Worm (Caenorhabditis elegans): ENCODE results near the gene C07G1.7.

The C07G1.7 gene

ce11 chrIV:8211747-8212146 is at the start of gene C07G1.7:
Gene C07G1.7 (minus strand): TSS chrIV:8211847.
- TF ChIP-seq bed-3 (GFP tag; optimal IDR thresholded peaks at IDR 0.05), result no peak
- TF ChIP-seq ham-2 (GFP tag; optimal IDR thresholded peaks at IDR 0.05), result no peak
- peak; percentile 66 for TF ChIP-seq zip-8 (tag; optimal IDR thresholded peaks at IDR 0.05)
- TF ChIP-seq nhr-28 (tag; optimal IDR thresholded peaks at IDR 0.05), result no peak

ce11 chrIV:8260848-8261638 is 49.4 kb upstream of the C07G1.7 start, which contains the start of gene vit-6:
Gene vit-6 (plus strand): TSS chrIV:8261157.
- no peak for TF ChIP-seq ham-2 (GFP tag; optimal IDR thresholded peaks at IDR 0.05)
- no peak for TF ChIP-seq lin-32 (GFP tag; optimal IDR thresholded peaks at IDR 0.05)
- TF ChIP-seq tbx-8 (GFP tag; optimal IDR thresholded peaks at IDR 0.05), result no peak
- TF ChIP-seq mls-2 (tag; optimal IDR thresholded peaks at IDR 0.05), result no peak
- no peak for TF ChIP-seq unc-39 (tag; optimal IDR thresholded peaks at IDR 0.05)
- no peak for TF ChIP-seq cnd-1 (tag; optimal IDR thresholded peaks at IDR 0.05)
- no peak for TF ChIP-seq lin-13 (tag; optimal IDR thresholded peaks at IDR 0.05)
- no peak for TF ChIP-seq drap-1 (GFP tag; optimal IDR thresholded peaks at IDR 0.05)
- no peak for TF ChIP-seq elt-3 (tag; optimal IDR thresholded peaks at IDR 0.05)
- TF ChIP-seq lsy-2 (tag; optimal IDR thresholded peaks at IDR 0.05), result no peak
- TF ChIP-seq ceh-39 (tag; optimal IDR thresholded peaks at IDR 0.05), result no peak
- no peak for TF ChIP-seq nhr-2 (tag; optimal IDR thresholded peaks at IDR 0.05)
- TF ChIP-seq blmp-1 (tag; optimal IDR thresholded peaks at IDR 0.05), result no peak
- no peak for TF ChIP-seq ztf-11 (tag; optimal IDR thresholded peaks at IDR 0.05)
- no peak for TF ChIP-seq mab-5 (tag; optimal IDR thresholded peaks at IDR 0.05)
- TF ChIP-seq ceh-83 (GFP tag; optimal IDR thresholded peaks at IDR 0.05), result no peak
- no peak for TF ChIP-seq M03D4.4 (tag; optimal IDR thresholded peaks at IDR 0.05)

- TF ChIP-seq cnd-1 (tag; optimal IDR thresholded peaks at IDR 0.05) (no peak), nhr-2 (tag; optimal IDR thresholded peaks at IDR 0.05) (no peak), sem-2 (GFP tag; optimal IDR thresholded peaks at IDR 0.05) (no peak), unc-62 (GFP tag; optimal IDR thresholded peaks at IDR 0.05) (no peak), lin-13 (tag; optimal IDR thresholded peaks at IDR 0.05) (no peak), zip-8 (tag; optimal IDR thresholded peaks at IDR 0.05) (no peak), elt-3 (tag; optimal IDR thresholded peaks at IDR 0.05) (no peak), blmp-1 (tag; optimal IDR thresholded peaks at IDR 0.05) (no peak), mep-1 (tag; optimal IDR thresholded peaks at IDR 0.05) (no peak), hlh-1 (tag; optimal IDR thresholded peaks at IDR 0.05) (no peak), bed-3 (GFP tag; optimal IDR thresholded peaks at IDR 0.05) (no peak), ham-2 (GFP tag; optimal IDR thresholded peaks at IDR 0.05) (no peak), M03D4.4 (tag; optimal IDR thresholded peaks at IDR 0.05) (no peak), mls-2 (tag; optimal IDR thresholded peaks at IDR 0.05) (no peak)
These were observed 48.3 kb upstream of the C07G1.7 start, which contains the start of gene K07H8.7 for ce11 chrIV:8259904-8260303. Gene K07H8.7 (minus strand): TSS chrIV:8260004.

ce11 chrIV:8255221-8255620 is 43.6 kb upstream of the C07G1.7 start:
- TF ChIP-seq elt-3 (tag; optimal IDR thresholded peaks at IDR 0.05) (no peak), elt-1 (tag; optimal IDR thresholded peaks at IDR 0.05; ENCODE audit: borderline replicate concordance, insufficient read depth) (peak; percentile 56)

- no peak for TF ChIP-seq nhr-28 (tag; optimal IDR thresholded peaks at IDR 0.05)
- peak; percentile 16 for TF ChIP-seq elt-1 (tag; optimal IDR thresholded peaks at IDR 0.05; ENCODE audit: borderline replicate concordance, insufficient read depth)
These were observed 42.5 kb upstream of the C07G1.7 start for ce11 chrIV:8254193-8254592.

- TF ChIP-seq nhr-76 (tag; optimal IDR thresholded peaks at IDR 0.05) (peak; percentile 49), elt-3 (tag; optimal IDR thresholded peaks at IDR 0.05) (peak; percentile 77), M03D4.4 (tag; optimal IDR thresholded peaks at IDR 0.05) (peak; percentile 97), blmp-1 (tag; optimal IDR thresholded peaks at IDR 0.05) (peak; percentile 5), nhr-28 (tag; optimal IDR thresholded peaks at IDR 0.05) (peak; percentile 80), lsy-2 (tag; optimal IDR thresholded peaks at IDR 0.05) (peak; percentile 47), unc-62 (GFP tag; optimal IDR thresholded peaks at IDR 0.05) (peak; percentile 64), elt-1 (tag; optimal IDR thresholded peaks at IDR 0.05; ENCODE audit: borderline replicate concordance, insufficient read depth) (peak; percentile 66), nhr-237 (tag; optimal IDR thresholded peaks at IDR 0.05) (peak; percentile 23), sem-2 (GFP tag; optimal IDR thresholded peaks at IDR 0.05) (peak; percentile 95), bed-3 (GFP tag; optimal IDR thresholded peaks at IDR 0.05) (peak; percentile 94), ztf-11 (tag; optimal IDR thresholded peaks at IDR 0.05) (peak; percentile 15), zip-8 (tag; optimal IDR thresholded peaks at IDR 0.05) (no peak), lin-13 (tag; optimal IDR thresholded peaks at IDR 0.05) (peak; percentile 30), flh-1 (GFP tag; optimal IDR thresholded peaks at IDR 0.05) (peak; percentile 92), nhr-2 (tag; optimal IDR thresholded peaks at IDR 0.05) (no peak), sptf-1 (tag; optimal IDR thresholded peaks at IDR 0.05) (peak; percentile 98), mep-1 (tag; optimal IDR thresholded peaks at IDR 0.05) (peak; percentile 73), mab-5 (tag; optimal IDR thresholded peaks at IDR 0.05) (no peak), snpc-4 (tag; optimal IDR thresholded peaks at IDR 0.05) (no peak), ceh-43 (GFP tag; optimal IDR thresholded peaks at IDR 0.05) (peak; percentile 95), hlh-1 (tag; optimal IDR thresholded peaks at IDR 0.05) (peak; percentile 45), tbx-8 (GFP tag; optimal IDR thresholded peaks at IDR 0.05) (peak; percentile 92), mls-2 (tag; optimal IDR thresholded peaks at IDR 0.05) (peak; percentile 98), ham-2 (GFP tag; optimal IDR thresholded peaks at IDR 0.05) (peak; percentile 89), ceh-83 (GFP tag; optimal IDR thresholded peaks at IDR 0.05) (peak; percentile 99), unc-39 (tag; optimal IDR thresholded peaks at IDR 0.05) (peak; percentile 68), ces-1 (GFP tag; optimal IDR thresholded peaks at IDR 0.05) (peak; percentile 2), lin-32 (GFP tag; optimal IDR thresholded peaks at IDR 0.05) (peak; percentile 97), pha-4 (tag; optimal IDR thresholded peaks at IDR 0.05) (peak; percentile 86), ceh-39 (tag; optimal IDR thresholded peaks at IDR 0.05) (no peak), drap-1 (GFP tag; optimal IDR thresholded peaks at IDR 0.05) (peak; percentile 98), cnd-1 (tag; optimal IDR thresholded peaks at IDR 0.05) (peak; percentile 97)
These were observed 41.2 kb upstream of the C07G1.7 start for ce11 chrIV:8252856-8253255.

Data from whole organism, mixed stage, embryonic.